Worm (Caenorhabditis elegans) whole organism, L1 larva: Measurements from ENCODE around the gene ndx-6.

Source experiments
- C34B4.2 ChIP-seq: sonication (generic microtip); optimal IDR thresholded peaks from 2 replicates; lab custom pipeline; 2017; ENCODE audit warnings: mild to moderate bottlenecking, missing genetic modification characterization, missing compliant biosample characterization
- alr-1 ChIP-seq: fragments of 200-800 bp; sonication (Bioruptor generic); optimal IDR thresholded peaks from 2 replicates; lab custom pipeline; 2018; ENCODE audit warnings: borderline replicate concordance, mild to moderate bottlenecking, missing genetic modification characterization, missing compliant biosample characterization
- aly-2 ChIP-seq: fragments of 150-350 bp; optimal IDR thresholded peaks from 2 replicates; lab custom pipeline; 2014; ENCODE audit warnings: missing biosample characterization, missing genetic modification characterization
- ceh-63 ChIP-seq: fragments of 200-800 bp; sonication (Bioruptor generic); optimal IDR thresholded peaks from 2 replicates; lab custom pipeline; 2018; ENCODE audit warnings: mild to moderate bottlenecking, missing genetic modification characterization, missing compliant biosample characterization
- efl-1 ChIP-seq, 4 experiments: fragments of 150-350 bp; optimal IDR thresholded peaks in 3 of 4; peaks in 1 of 4; 1 replicate in 1 of 4; 2 replicates in 3 of 4; lab custom pipeline; 2014; ENCODE audit warnings: missing biosample characterization in 2 of 4, missing genetic modification characterization in 2 of 4, missing genetic modification reagents in 2 of 4
- elt-2 ChIP-seq: sonication (generic microtip); optimal IDR thresholded peaks from 2 replicates; lab custom pipeline; 2016; ENCODE audit warnings: missing genetic modification characterization, mild to moderate bottlenecking, inconsistent platforms, missing compliant biosample characterization, missing genetic modification reagents
- ets-5 ChIP-seq: fragments of 200-800 bp; sonication (Bioruptor generic); IDR thresholded peaks from 2 replicates; pipeline ENCODE4 v1.3.6; 2022; ENCODE audit warnings: missing genetic modification characterization, missing compliant biosample characterization
- fkh-10 ChIP-seq: sonication (generic microtip); optimal IDR thresholded peaks from 2 replicates; lab custom pipeline; 2017; ENCODE audit warnings: missing biosample characterization, missing genetic modification reagents, missing genetic modification characterization
- fkh-8 ChIP-seq: sonication (generic microtip); optimal IDR thresholded peaks from 2 replicates; lab custom pipeline; 2016; ENCODE audit warnings: mild to moderate bottlenecking, missing genetic modification characterization, missing compliant biosample characterization
- hlh-4 ChIP-seq: sonication (generic microtip); optimal IDR thresholded peaks from 2 replicates; lab custom pipeline; 2016; ENCODE audit warnings: mild to moderate bottlenecking, missing genetic modification characterization, missing compliant biosample characterization
- irx-1 ChIP-seq: sonication (generic microtip); optimal IDR thresholded peaks from 2 replicates; lab custom pipeline; 2016; ENCODE audit warnings: missing genetic modification characterization, missing compliant biosample characterization
- lin-15B ChIP-seq: fragments of 150-350 bp; sonication (generic microtip); optimal IDR thresholded peaks from 3 replicates; lab custom pipeline; 2014; ENCODE audit warnings: missing biosample characterization, missing genetic modification characterization
- lin-35 ChIP-seq, 2 experiments: fragments of 150-350 bp; optimal IDR thresholded peaks; 2 replicates each; lab custom pipeline; 2014; ENCODE audit warnings: missing biosample characterization in 2 of 2, missing genetic modification characterization in 2 of 2, missing genetic modification reagents in 2 of 2
- lin-39 ChIP-seq: fragments of 150-350 bp; optimal IDR thresholded peaks from 2 replicates; lab custom pipeline; 2014; ENCODE audit warnings: missing biosample characterization, missing genetic modification reagents, missing genetic modification characterization
- lsy-2 ChIP-seq, 2 experiments: fragments of 150-350 bp; optimal IDR thresholded peaks; 2 replicates each; lab custom pipeline; 2014; ENCODE audit warnings: missing biosample characterization in 2 of 2, missing genetic modification characterization in 2 of 2
- mab-9 ChIP-seq: fragments of 200-800 bp; sonication (Bioruptor generic); IDR thresholded peaks from 2 replicates; pipeline ENCODE4 v1.3.6; 2022; ENCODE audit warnings: missing genetic modification reagents, missing genetic modification characterization, missing compliant biosample characterization
- mef-2 ChIP-seq: fragments of 150-350 bp; optimal IDR thresholded peaks from 2 replicates; lab custom pipeline; 2014; ENCODE audit warnings: missing biosample characterization, missing genetic modification characterization
- nhr-12 ChIP-seq: sonication (generic microtip); optimal IDR thresholded peaks from 2 replicates; lab custom pipeline; 2017; ENCODE audit warnings: missing biosample characterization, missing genetic modification characterization
- nhr-19 ChIP-seq: fragments of 200-800 bp; sonication (Bioruptor generic); conservative IDR thresholded peaks from 2 replicates; pipeline ENCODE4 v1.3.6; 2022; ENCODE audit warnings: missing genetic modification characterization, missing compliant biosample characterization
- nhr-20 ChIP-seq: sonication (generic microtip); optimal IDR thresholded peaks from 2 replicates; lab custom pipeline; 2016; ENCODE audit warnings: mild to moderate bottlenecking, missing genetic modification characterization, missing compliant biosample characterization
- nhr-71 ChIP-seq: sonication (generic microtip); optimal IDR thresholded peaks from 2 replicates; lab custom pipeline; 2016; ENCODE audit warnings: mild to moderate bottlenecking, missing genetic modification characterization, moderate library complexity, missing compliant biosample characterization
- nhr-77 ChIP-seq: fragments of 150-350 bp; optimal IDR thresholded peaks from 2 replicates; lab custom pipeline; 2014; ENCODE audit warnings: missing biosample characterization, missing genetic modification characterization
- nhr-85 ChIP-seq: sonication (generic microtip); peaks from one replicate; lab custom pipeline; 2016; ENCODE audit warnings: missing genetic modification characterization, inconsistent platforms, missing compliant biosample characterization
- nhr-90 ChIP-seq: sonication (generic microtip); optimal IDR thresholded peaks from 2 replicates; lab custom pipeline; 2016; ENCODE audit warnings: mild to moderate bottlenecking, missing genetic modification characterization, missing compliant biosample characterization; ENCODE audit not compliant: poor library complexity
- pax-3 ChIP-seq: fragments of 200-800 bp; sonication (Bioruptor generic); optimal IDR thresholded peaks from 2 replicates; lab custom pipeline; 2018; ENCODE audit warnings: mild to moderate bottlenecking, missing genetic modification characterization, moderate library complexity, missing compliant biosample characterization
- rnt-1 ChIP-seq: sonication (generic microtip); optimal IDR thresholded peaks from 2 replicates; lab custom pipeline; 2016; ENCODE audit warnings: mild to moderate bottlenecking, missing genetic modification characterization, moderate library complexity, missing compliant biosample characterization
- snpc-4 ChIP-seq: fragments of 150-350 bp; optimal IDR thresholded peaks from 2 replicates; lab custom pipeline; 2014; ENCODE audit warnings: missing biosample characterization, missing genetic modification characterization
- sox-4 ChIP-seq: sonication (generic microtip); optimal IDR thresholded peaks from 2 replicates; lab custom pipeline; 2016; ENCODE audit warnings: missing genetic modification characterization, missing compliant biosample characterization
- sup-37 ChIP-seq: fragments of 200-800 bp; sonication (Bioruptor generic); optimal IDR thresholded peaks from 2 replicates; lab custom pipeline; 2018; ENCODE audit warnings: mild to moderate bottlenecking, missing genetic modification characterization, missing compliant biosample characterization
- swsn-7 ChIP-seq: sonication (generic microtip); optimal IDR thresholded peaks from 2 replicates; lab custom pipeline; 2016; ENCODE audit warnings: missing genetic modification characterization, missing compliant biosample characterization
- unc-130 ChIP-seq: fragments of 150-350 bp; optimal IDR thresholded peaks from 2 replicates; lab custom pipeline; 2017; ENCODE audit warnings: missing biosample characterization, missing genetic modification characterization, inconsistent platforms
- unc-30 ChIP-seq: sonication (generic microtip); optimal IDR thresholded peaks from 2 replicates; lab custom pipeline; 2017; ENCODE audit warnings: missing biosample characterization, missing genetic modification characterization
- unc-86 ChIP-seq: sonication (generic microtip); optimal IDR thresholded peaks from 2 replicates; lab custom pipeline; 2016; ENCODE audit warnings: missing genetic modification characterization, missing compliant biosample characterization
- xbp-1 ChIP-seq: sonication (generic microtip); optimal IDR thresholded peaks from 2 replicates; lab custom pipeline; 2016; ENCODE audit warnings: missing genetic modification characterization, missing compliant biosample characterization
- zag-1 ChIP-seq: fragments of 150-350 bp; optimal IDR thresholded peaks from 2 replicates; lab custom pipeline; 2014; ENCODE audit warnings: missing biosample characterization, missing genetic modification characterization
- zip-4 ChIP-seq: fragments of 200-800 bp; sonication (Bioruptor generic); optimal IDR thresholded peaks from 2 replicates; lab custom pipeline; 2018; ENCODE audit warnings: mild to moderate bottlenecking, missing genetic modification characterization, moderate library complexity, missing compliant biosample characterization
- ztf-4 ChIP-seq: fragments of 150-350 bp; optimal IDR thresholded peaks from 2 replicates; lab custom pipeline; 2014; ENCODE audit warnings: missing biosample characterization, missing genetic modification characterization

The ndx-6 gene

DNA sequence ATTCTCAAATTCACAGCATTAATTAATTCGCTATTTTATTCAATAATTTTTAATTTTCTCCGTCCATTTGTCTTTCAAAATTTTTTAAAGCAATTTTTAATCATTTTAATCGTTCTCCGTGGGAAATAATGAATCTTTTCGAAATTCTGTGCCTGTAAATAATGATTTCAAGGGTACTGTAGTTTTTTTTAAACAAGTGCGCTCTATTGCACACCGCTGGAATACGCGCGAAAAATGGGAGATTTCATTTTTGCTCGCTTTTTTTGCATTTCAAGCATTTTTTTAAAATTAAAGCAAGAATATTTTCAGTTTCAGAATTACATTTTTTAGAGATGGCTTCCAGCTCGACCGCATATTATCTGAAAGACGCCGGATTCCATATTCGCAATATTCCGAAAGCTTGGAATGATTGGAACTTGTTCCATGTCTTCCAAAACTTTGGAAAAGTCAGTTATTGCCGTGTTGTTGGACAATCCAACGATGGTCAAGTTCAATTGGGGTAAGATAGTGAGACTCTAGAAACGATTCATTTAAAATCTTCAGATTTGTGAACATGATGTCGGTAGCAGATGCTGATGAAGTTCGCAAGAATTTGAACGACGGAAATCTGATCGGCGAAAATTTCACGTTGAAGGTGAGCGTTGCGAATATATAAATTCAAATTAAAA lies 31.4 kb upstream of the ndx-6 start, which contains the start of gene tofu-6 (continued):
- TF ChIP-seq hlh-4 (tag; lab: Kevin White, UChicago) (no peak), pax-3 (tag; lab: Kevin White, UChicago) (no peak), sup-37 (no peak), swsn-7 (tag; lab: Kevin White, UChicago) (no peak), nhr-90 (tag; lab: Kevin White, UChicago) (no peak), ceh-63 (GFP tag; lab: Kevin White, UChicago) (no peak), lin-39 (no peak), lin-15B (tag; lab: Kevin White, UChicago) (peak; percentile 10), ztf-4 (tag; lab: Kevin White, UChicago) (no peak), sox-4 (tag; lab: Kevin White, UChicago) (no peak), nhr-71 (no peak), mef-2 (tag; lab: Kevin White, UChicago) (no peak), nhr-85 (no peak), lsy-2 (tag; optimal IDR thresholded peaks at IDR 0.05; lab: Kevin White, UChicago) (peak; percentile 64 to 95), zag-1 (no peak), zip-4 (GFP tag; lab: Kevin White, UChicago) (no peak), snpc-4 (no peak), elt-2 (tag; lab: Kevin White, UChicago) (no peak), nhr-19 (GFP tag; lab: Robert Waterston, UW) (no peak), lin-35 (GFP tag; optimal IDR thresholded peaks at IDR 0.05; lab: Kevin White, UChicago) (peak; percentile 25 to 85), nhr-12 (no peak), unc-30 (tag; lab: Kevin White, UChicago) (no peak), fkh-10 (no peak), rnt-1 (tag; lab: Kevin White, UChicago) (no peak), mab-9 (no peak), C34B4.2 (tag; lab: Kevin White, UChicago) (no peak), ets-5 (GFP tag; lab: Robert Waterston, UW) (no peak), unc-86 (no peak)

DNA sequence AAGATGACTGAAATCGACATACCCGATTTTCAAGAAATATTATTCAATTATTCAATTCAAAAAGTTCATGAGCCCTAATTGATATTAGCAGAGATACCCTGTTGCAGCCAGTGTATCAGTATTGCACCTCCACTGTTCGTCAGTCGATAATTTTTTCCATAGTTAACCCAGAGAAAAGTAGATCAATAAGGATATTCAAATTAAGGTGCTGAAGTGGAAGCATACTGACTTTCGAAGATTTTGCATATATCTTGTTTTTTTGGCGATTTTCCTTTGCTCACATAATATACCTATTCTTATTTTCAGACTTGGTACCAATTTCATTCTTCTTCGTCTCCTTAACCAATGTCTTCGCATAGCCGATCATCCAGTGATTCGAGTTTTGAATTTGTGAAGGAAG lies 29.2 kb upstream of the ndx-6 start, which contains the start of gene EEED8.15:
Gene EEED8.15 (plus strand): TSS at position 301 of the 400 bp plus-strand sequence.
- TF ChIP-seq alr-1 (tag; lab: Kevin White, UChicago) (no peak), xbp-1 (tag; lab: Kevin White, UChicago) (no peak)
- TF ChIP-seq, all 84 proteins: peak for 0

DNA sequence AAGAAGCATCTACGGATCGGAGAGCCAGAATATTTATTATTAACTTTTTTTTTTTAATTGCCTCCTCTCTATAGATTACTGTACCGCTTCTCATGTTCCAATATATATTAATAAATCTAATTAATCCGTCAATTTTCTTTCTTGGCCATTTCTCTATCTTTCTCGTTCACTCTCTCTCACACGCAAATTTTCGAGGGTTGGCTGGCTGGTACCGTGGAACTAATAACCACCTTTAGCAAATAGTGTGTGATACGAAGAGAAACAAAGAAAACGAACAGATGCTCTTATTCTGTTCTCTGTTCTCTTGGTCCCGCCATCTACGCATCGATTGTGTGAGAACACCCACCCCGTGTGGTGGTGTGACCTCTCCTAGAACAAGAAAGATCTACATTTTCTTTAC lies 28.6 kb upstream of the ndx-6 start:
- TF ChIP-seq fkh-8 (tag; lab: Kevin White, UChicago) (no peak), unc-30 (tag; lab: Kevin White, UChicago) (no peak), rnt-1 (tag; lab: Kevin White, UChicago) (no peak), nhr-77 (tag; lab: Kevin White, UChicago) (no peak), unc-130 (no peak), lsy-2 (tag; optimal IDR thresholded peaks at IDR 0.05; lab: Kevin White, UChicago) (no peak), sup-37 (no peak), mab-9 (no peak), xbp-1 (tag; lab: Kevin White, UChicago) (no peak), efl-1 (optimal IDR thresholded peaks at IDR 0.05; lab: Kevin White, UChicago) (no peak), efl-1 (GFP tag; optimal IDR thresholded peaks at IDR 0.05 in 1 of 2; lab: Kevin White, UChicago) (no peak), nhr-19 (GFP tag; lab: Robert Waterston, UW) (no peak), nhr-20 (tag; lab: Kevin White, UChicago) (no peak), swsn-7 (tag; lab: Kevin White, UChicago) (no peak), elt-2 (tag; lab: Kevin White, UChicago) (no peak), aly-2 (tag; lab: Kevin White, UChicago) (no peak), irx-1 (tag; lab: Kevin White, UChicago) (no peak)
